Worm (Caenorhabditis elegans) whole organism, early embryonic: ENCODE measurements around the gene spp-22.

ENCODE experiments used
- B0310.2 ChIP-seq: sonication (generic microtip); optimal IDR thresholded peaks from 2 replicates; lab custom pipeline; 2016; ENCODE audit warnings: mild to moderate bottlenecking, missing genetic modification characterization, missing compliant biosample characterization
- F13C5.2 ChIP-seq: sonication (generic microtip); optimal IDR thresholded peaks from 2 replicates; lab custom pipeline; 2017; ENCODE audit warnings: mild to moderate bottlenecking, missing genetic modification characterization, inconsistent platforms, missing compliant biosample characterization
- ama-1 ChIP-seq: fragments of 150-350 bp; optimal IDR thresholded peaks from 2 replicates; lab custom pipeline; 2014
- ets-7 ChIP-seq: sonication (generic microtip); optimal IDR thresholded peaks from 2 replicates; lab custom pipeline; 2016; ENCODE audit warnings: missing genotype, missing genetic modification characterization, missing compliant biosample characterization
- flt-1 ChIP-seq: fragments of 200-800 bp; sonication (Bioruptor generic); IDR thresholded peaks from 2 replicates; pipeline ENCODE4 v1.3.6; 2022; ENCODE audit warnings: missing genetic modification characterization, missing compliant biosample characterization
- hmbx-1 ChIP-seq: sonication (generic microtip); optimal IDR thresholded peaks from 2 replicates; lab custom pipeline; 2016; ENCODE audit warnings: mild to moderate bottlenecking, missing genetic modification characterization, missing compliant biosample characterization
- hmg-4 ChIP-seq: fragments of 200-800 bp; sonication (Bioruptor generic); optimal IDR thresholded peaks from 2 replicates; lab custom pipeline; 2018; ENCODE audit warnings: mild to moderate bottlenecking, missing genetic modification characterization, missing compliant biosample characterization
- pes-1 ChIP-seq: fragments of 200-800 bp; sonication (Bioruptor generic); IDR thresholded peaks from 2 replicates; pipeline ENCODE4 v1.3.6; 2022; ENCODE audit warnings: missing genetic modification reagents, missing genetic modification characterization, missing compliant biosample characterization
- scrt-1 ChIP-seq: fragments of 200-800 bp; sonication (Bioruptor generic); IDR thresholded peaks from 2 replicates; pipeline ENCODE4 v1.3.6; 2022; ENCODE audit warnings: missing genetic modification characterization, missing compliant biosample characterization
- sea-1 ChIP-seq: fragments of 200-800 bp; sonication (Bioruptor generic); conservative IDR thresholded peaks from 2 replicates; pipeline ENCODE4 v1.3.6; 2022; ENCODE audit warnings: missing genetic modification characterization, missing compliant biosample characterization
- tbx-11 ChIP-seq: fragments of 200-800 bp; sonication (Bioruptor generic); IDR thresholded peaks from 2 replicates; pipeline ENCODE4 v1.3.6; 2022; ENCODE audit warnings: missing genetic modification characterization, missing compliant biosample characterization
- tbx-37 ChIP-seq: fragments of 200-800 bp; sonication (Bioruptor generic); conservative IDR thresholded peaks from 2 replicates; pipeline ENCODE4 v1.3.6; 2022; ENCODE audit warnings: missing genetic modification reagents, missing genetic modification characterization, missing compliant biosample characterization

DNA sequence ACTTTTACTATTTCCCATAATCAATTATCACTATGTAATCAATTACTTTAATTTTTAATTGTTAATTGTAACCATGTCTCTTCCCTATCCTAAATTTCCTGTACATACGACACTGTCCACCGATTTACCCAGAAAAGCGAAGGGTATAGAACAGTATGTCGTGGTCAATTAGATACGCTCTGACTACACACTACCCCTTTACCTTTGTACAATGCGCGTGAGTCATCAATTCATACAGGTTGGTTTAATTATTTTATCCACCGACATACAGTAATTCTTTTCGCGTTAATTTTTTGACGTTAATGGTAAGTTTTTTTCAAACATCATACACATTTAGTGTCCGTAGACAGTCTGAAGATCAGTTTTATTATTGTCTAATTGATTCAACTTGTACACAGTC is 29.9 kb upstream of the spp-22 start:
- TF ChIP-seq ama-1 (lab: Kevin White, UChicago) (no peak), hmbx-1 (tag; lab: Kevin White, UChicago) (no peak), pes-1 (GFP tag; lab: Robert Waterston, UW) (no peak), hmg-4 (GFP tag; lab: Kevin White, UChicago) (no peak), tbx-11 (GFP tag; lab: Robert Waterston, UW) (no peak), F13C5.2 (tag; lab: Kevin White, UChicago) (no peak), scrt-1 (no peak), flt-1 (no peak), B0310.2 (no peak), tbx-37 (GFP tag; lab: Robert Waterston, UW) (no peak), ets-7 (tag; lab: Kevin White, UChicago) (no peak), sea-1 (no peak)
